Worm (Caenorhabditis elegans) whole organism, L1 larva: ENCODE measurements around the gene str-199.

Experiments
- aha-1 ChIP-seq: fragments of 150-350 bp; optimal IDR thresholded peaks from 2 replicates; lab custom pipeline; 2014; ENCODE audit warnings: missing biosample characterization, missing genetic modification characterization
- alr-1 ChIP-seq: fragments of 200-800 bp; sonication (Bioruptor generic); optimal IDR thresholded peaks from 2 replicates; lab custom pipeline; 2018; ENCODE audit warnings: borderline replicate concordance, mild to moderate bottlenecking, missing genetic modification characterization, missing compliant biosample characterization
- ama-1 ChIP-seq: fragments of 150-350 bp; optimal IDR thresholded peaks from 2 replicates; lab custom pipeline; 2014
- ceh-8 ChIP-seq: fragments of 200-800 bp; sonication (Bioruptor generic); optimal IDR thresholded peaks from 2 replicates; lab custom pipeline; 2018; ENCODE audit warnings: mild to moderate bottlenecking, missing genetic modification characterization, moderate library complexity, missing compliant biosample characterization
- ceh-90 ChIP-seq: sonication (generic microtip); optimal IDR thresholded peaks from 2 replicates; lab custom pipeline; 2016; ENCODE audit warnings: missing genetic modification characterization, missing compliant biosample characterization
- dpl-1 ChIP-seq, 3 experiments: fragments of 150-350 bp in 2 of 3; sonication (generic microtip) in 1 of 3; optimal IDR thresholded peaks; 2 replicates each; lab custom pipeline; 2014 to 2017; ENCODE audit warnings: missing biosample characterization in 3 of 3, missing genetic modification characterization in 3 of 3, missing genetic modification reagents in 3 of 3
- dsc-1 ChIP-seq: sonication (generic microtip); optimal IDR thresholded peaks from 2 replicates; lab custom pipeline; 2016; ENCODE audit warnings: mild to moderate bottlenecking, missing genetic modification characterization, missing compliant biosample characterization
- efl-1 ChIP-seq, 4 experiments: fragments of 150-350 bp; optimal IDR thresholded peaks in 3 of 4; peaks in 1 of 4; 1 replicate in 1 of 4; 2 replicates in 3 of 4; lab custom pipeline; 2014; ENCODE audit warnings: missing biosample characterization in 2 of 4, missing genetic modification characterization in 2 of 4, missing genetic modification reagents in 2 of 4
- efl-3 ChIP-seq: fragments of 200-800 bp; sonication (Bioruptor generic); optimal IDR thresholded peaks from 2 replicates; lab custom pipeline; 2018; ENCODE audit warnings: mild to moderate bottlenecking, missing genetic modification characterization, missing compliant biosample characterization
- egl-27 ChIP-seq, 2 experiments: fragments of 150-350 bp in 1 of 2; sonication (generic microtip); optimal IDR thresholded peaks; 3 replicates each; lab custom pipeline; 2017 to 2018; ENCODE audit warnings: missing biosample characterization in 2 of 2, missing genetic modification characterization in 2 of 2, missing genetic modification reagents in 2 of 2
- elt-2 ChIP-seq: sonication (generic microtip); optimal IDR thresholded peaks from 2 replicates; lab custom pipeline; 2016; ENCODE audit warnings: missing genetic modification characterization, mild to moderate bottlenecking, inconsistent platforms, missing compliant biosample characterization, missing genetic modification reagents
- elt-3 ChIP-seq, 6 experiments: fragments of 150-350 bp in 1 of 6; sonication (generic microtip); optimal IDR thresholded peaks; 2 replicates each; lab custom pipeline; 2017 to 2018; ENCODE audit warnings: missing biosample characterization in 6 of 6, missing genetic modification characterization in 6 of 6, inconsistent platforms in 1 of 6
- ets-5 ChIP-seq: fragments of 200-800 bp; sonication (Bioruptor generic); IDR thresholded peaks from 2 replicates; pipeline ENCODE4 v1.3.6; 2022; ENCODE audit warnings: missing genetic modification characterization, missing compliant biosample characterization
- fkh-8 ChIP-seq: sonication (generic microtip); optimal IDR thresholded peaks from 2 replicates; lab custom pipeline; 2016; ENCODE audit warnings: mild to moderate bottlenecking, missing genetic modification characterization, missing compliant biosample characterization
- fos-1 ChIP-seq: fragments of 150-350 bp; optimal IDR thresholded peaks from 2 replicates; lab custom pipeline; 2014; ENCODE audit warnings: missing biosample characterization, missing genetic modification characterization
- hlh-17 ChIP-seq: fragments of 200-800 bp; sonication (Bioruptor generic); optimal IDR thresholded peaks from 2 replicates; lab custom pipeline; 2018; ENCODE audit warnings: missing genetic modification characterization, mild to moderate bottlenecking, missing compliant biosample characterization, moderate library complexity, borderline replicate concordance
- hpl-2 ChIP-seq: fragments of 150-350 bp; optimal IDR thresholded peaks from 2 replicates; lab custom pipeline; 2014; ENCODE audit warnings: missing biosample characterization, missing genetic modification reagents, missing genetic modification characterization
- irx-1 ChIP-seq: sonication (generic microtip); optimal IDR thresholded peaks from 2 replicates; lab custom pipeline; 2016; ENCODE audit warnings: missing genetic modification characterization, missing compliant biosample characterization
- lin-14 ChIP-seq: fragments of 200-800 bp; sonication (Bioruptor generic); optimal IDR thresholded peaks from 2 replicates; lab custom pipeline; 2018; ENCODE audit warnings: mild to moderate bottlenecking, missing genetic modification characterization, moderate library complexity, missing compliant biosample characterization
- lsy-2 ChIP-seq, 2 experiments: fragments of 150-350 bp; optimal IDR thresholded peaks; 2 replicates each; lab custom pipeline; 2014; ENCODE audit warnings: missing biosample characterization in 2 of 2, missing genetic modification characterization in 2 of 2
- mdl-1 ChIP-seq, 2 experiments: fragments of 150-350 bp; optimal IDR thresholded peaks; 2 replicates each; lab custom pipeline; 2014 to 2017; ENCODE audit warnings: missing biosample characterization in 2 of 2, missing genetic modification characterization in 2 of 2, inconsistent platforms in 1 of 2
- mef-2 ChIP-seq: fragments of 150-350 bp; optimal IDR thresholded peaks from 2 replicates; lab custom pipeline; 2014; ENCODE audit warnings: missing biosample characterization, missing genetic modification characterization
- nhr-11 ChIP-seq: fragments of 150-350 bp; optimal IDR thresholded peaks from 2 replicates; lab custom pipeline; 2014; ENCODE audit warnings: missing biosample characterization, missing genetic modification characterization
- nhr-28 ChIP-seq: fragments of 150-350 bp; optimal IDR thresholded peaks from 2 replicates; lab custom pipeline; 2014; ENCODE audit warnings: missing biosample characterization, missing genetic modification characterization
- nhr-47 ChIP-seq: sonication (generic microtip); optimal IDR thresholded peaks from 2 replicates; lab custom pipeline; 2016; ENCODE audit warnings: mild to moderate bottlenecking, missing genetic modification characterization, moderate library complexity, missing compliant biosample characterization
- nhr-77 ChIP-seq: fragments of 150-350 bp; optimal IDR thresholded peaks from 2 replicates; lab custom pipeline; 2014; ENCODE audit warnings: missing biosample characterization, missing genetic modification characterization
- nhr-84 ChIP-seq: sonication (generic microtip); optimal IDR thresholded peaks from 2 replicates; lab custom pipeline; 2017; ENCODE audit warnings: missing biosample characterization, missing genetic modification characterization
- pqm-1 ChIP-seq: sonication (generic microtip); optimal IDR thresholded peaks from 3 replicates; lab custom pipeline; 2017; ENCODE audit warnings: missing biosample characterization, missing genetic modification characterization
- rnt-1 ChIP-seq: sonication (generic microtip); optimal IDR thresholded peaks from 2 replicates; lab custom pipeline; 2016; ENCODE audit warnings: mild to moderate bottlenecking, missing genetic modification characterization, moderate library complexity, missing compliant biosample characterization
- skn-1 ChIP-seq: fragments of 150-350 bp; optimal IDR thresholded peaks from 2 replicates; lab custom pipeline; 2014; ENCODE audit warnings: missing biosample characterization, missing genetic modification characterization
- snu-23 ChIP-seq: sonication (generic microtip); optimal IDR thresholded peaks from 2 replicates; lab custom pipeline; 2016; ENCODE audit warnings: missing genetic modification characterization, missing compliant biosample characterization
- unc-130 ChIP-seq: fragments of 150-350 bp; optimal IDR thresholded peaks from 2 replicates; lab custom pipeline; 2017; ENCODE audit warnings: missing biosample characterization, missing genetic modification characterization, inconsistent platforms
- unc-62 ChIP-seq: fragments of 150-350 bp; optimal IDR thresholded peaks from 2 replicates; lab custom pipeline; 2014; ENCODE audit warnings: missing biosample characterization, missing genetic modification reagents, missing genetic modification characterization
- unc-86 ChIP-seq: sonication (generic microtip); optimal IDR thresholded peaks from 2 replicates; lab custom pipeline; 2016; ENCODE audit warnings: missing genetic modification characterization, missing compliant biosample characterization
- unc-98 ChIP-seq: fragments of 200-800 bp; sonication (Bioruptor generic); IDR thresholded peaks from 2 replicates; pipeline ENCODE4 v1.3.6; 2022; ENCODE audit warnings: missing genetic modification characterization, missing compliant biosample characterization
- zip-4 ChIP-seq: fragments of 200-800 bp; sonication (Bioruptor generic); optimal IDR thresholded peaks from 2 replicates; lab custom pipeline; 2018; ENCODE audit warnings: mild to moderate bottlenecking, missing genetic modification characterization, moderate library complexity, missing compliant biosample characterization
- ztf-11 ChIP-seq, 2 experiments: sonication (generic microtip); optimal IDR thresholded peaks; 2 replicates each; lab custom pipeline; 2016 to 2017; ENCODE audit warnings: missing genetic modification characterization in 2 of 2, missing biosample characterization in 1 of 2, missing compliant biosample characterization in 1 of 2

The str-199 gene

DNA sequence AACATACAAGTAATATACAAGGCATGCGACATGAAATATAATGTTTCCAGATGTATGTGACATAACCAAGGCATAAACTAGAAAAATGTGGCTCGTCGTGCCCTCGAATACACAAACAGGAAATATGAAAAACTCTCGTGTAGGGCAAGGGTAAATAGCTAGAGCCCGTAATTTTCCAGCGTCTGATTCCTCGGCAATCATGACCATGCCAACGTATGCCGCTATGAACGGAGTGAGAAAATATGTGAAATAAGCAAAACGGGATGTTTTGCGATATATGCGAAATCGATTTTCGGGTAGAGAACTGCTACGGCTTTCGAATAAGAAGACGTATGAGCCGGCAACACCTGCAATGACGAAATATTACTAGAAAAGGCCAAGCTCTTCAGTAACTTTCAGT is 35.1 kb upstream of the str-199 start, which contains the start of gene scl-25:
Gene scl-25, plus strand, starts transcription at position 301 of the 400 bp plus-strand sequence.
- no peak for TF ChIP-seq skn-1
- no peak for TF ChIP-seq rnt-1 (tag; lab: Kevin White, UChicago)
- TF ChIP-seq efl-1 (optimal IDR thresholded peaks at IDR 0.05; lab: Kevin White, UChicago), result no peak
- TF ChIP-seq efl-1 (GFP tag; optimal IDR thresholded peaks at IDR 0.05 in 1 of 2; lab: Kevin White, UChicago), result peak in 1 of 2 experiments; percentile 68

DNA sequence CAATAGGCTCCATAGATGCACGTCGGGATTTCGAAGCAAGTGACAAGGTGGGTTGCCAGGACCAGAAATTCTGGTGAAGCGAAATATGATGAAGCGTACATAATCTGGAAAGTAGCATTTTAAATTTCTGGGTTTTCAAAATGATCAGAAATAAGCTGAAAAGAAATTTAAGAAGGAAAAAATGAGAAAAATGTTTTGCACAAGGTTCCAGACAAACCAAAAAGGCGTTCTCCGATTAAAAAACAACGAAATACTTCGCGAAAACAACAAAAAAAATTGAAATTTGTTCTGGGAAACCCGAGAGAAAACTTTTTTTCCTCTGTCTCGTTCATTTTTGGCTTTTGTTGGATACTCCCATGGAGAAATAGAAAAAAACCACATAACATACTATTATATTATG is 33.0 kb upstream of the str-199 start, which contains the start of gene srh-252:
Gene srh-252, minus strand, starts transcription at position 101 of the 400 bp plus-strand sequence.
- TF ChIP-seq nhr-47 (tag; lab: Kevin White, UChicago) (no peak), unc-62 (GFP tag; lab: Kevin White, UChicago) (no peak), elt-2 (no peak), ztf-11 (tag; optimal IDR thresholded peaks at IDR 0.05; lab: Kevin White, UChicago) (no peak), irx-1 (tag; lab: Kevin White, UChicago) (no peak), nhr-84 (tag; lab: Kevin White, UChicago) (no peak), ama-1 (no peak)

- no peak for TF ChIP-seq nhr-11 (tag; lab: Kevin White, UChicago)
- no peak for TF ChIP-seq unc-62 (GFP tag; lab: Kevin White, UChicago)
- no peak for TF ChIP-seq zip-4 (GFP tag; lab: Kevin White, UChicago)
- TF ChIP-seq unc-86, result no peak
- TF ChIP-seq unc-130 (tag; lab: Kevin White, UChicago), result no peak
- no peak for TF ChIP-seq hpl-2 (GFP tag; lab: Kevin White, UChicago)
- no peak for TF ChIP-seq ceh-90 (tag; lab: Kevin White, UChicago)
- no peak for TF ChIP-seq elt-3 (tag; optimal IDR thresholded peaks at IDR 0.05; lab: Kevin White, UChicago)
- no peak for TF ChIP-seq egl-27 (tag; optimal IDR thresholded peaks at IDR 0.05; lab: Kevin White, UChicago)
- no peak for TF ChIP-seq lin-14
- TF ChIP-seq aha-1 (tag; lab: Kevin White, UChicago), result no peak
- no peak for TF ChIP-seq pqm-1
- no peak for TF ChIP-seq efl-3 (GFP tag; lab: Kevin White, UChicago)
- TF ChIP-seq snu-23 (GFP tag; lab: Kevin White, UChicago), result no peak
- TF ChIP-seq lsy-2 (tag; optimal IDR thresholded peaks at IDR 0.05; lab: Kevin White, UChicago), result no peak
- TF ChIP-seq mdl-1 (tag; optimal IDR thresholded peaks at IDR 0.05; lab: Kevin White, UChicago), result no peak
- TF ChIP-seq alr-1 (tag; lab: Kevin White, UChicago), result no peak
- no peak for TF ChIP-seq unc-98
These were observed 30.0 kb upstream of the str-199 start, which contains the start of gene srh-109 for ce11 chrV:17220345-17220744. Gene srh-109 (minus strand): TSS chrV:17220445.

DNA sequence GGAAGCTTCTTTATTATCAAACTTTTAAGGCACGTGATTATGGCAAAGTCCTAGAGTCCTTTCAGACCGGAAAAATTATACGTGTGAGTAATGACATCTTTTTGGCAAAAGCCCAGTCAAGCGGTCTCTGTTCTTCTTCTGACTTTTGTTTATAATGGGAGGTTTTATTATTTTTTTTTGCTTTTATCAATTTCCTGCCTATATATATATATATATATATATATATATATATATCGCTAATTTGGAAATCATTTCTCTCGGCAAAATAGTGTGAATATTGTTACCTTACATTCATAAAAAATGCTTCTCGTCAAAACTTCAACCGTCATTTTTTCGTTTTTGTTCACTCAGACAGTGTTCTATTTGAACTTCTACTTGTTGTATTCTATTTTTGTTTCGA is 27.4 kb upstream of the str-199 start, which contains the start of gene srbc-62:
Gene srbc-62, plus strand, starts transcription at position 301 of the 400 bp plus-strand sequence.
- TF ChIP-seq fos-1 (no peak), dsc-1 (no peak), mdl-1 (tag; optimal IDR thresholded peaks at IDR 0.05; lab: Kevin White, UChicago) (no peak), nhr-28 (tag; lab: Kevin White, UChicago) (no peak), hlh-17 (GFP tag; lab: Kevin White, UChicago) (no peak), ceh-8 (GFP tag; lab: Kevin White, UChicago) (no peak), mef-2 (tag; lab: Kevin White, UChicago) (no peak)

DNA sequence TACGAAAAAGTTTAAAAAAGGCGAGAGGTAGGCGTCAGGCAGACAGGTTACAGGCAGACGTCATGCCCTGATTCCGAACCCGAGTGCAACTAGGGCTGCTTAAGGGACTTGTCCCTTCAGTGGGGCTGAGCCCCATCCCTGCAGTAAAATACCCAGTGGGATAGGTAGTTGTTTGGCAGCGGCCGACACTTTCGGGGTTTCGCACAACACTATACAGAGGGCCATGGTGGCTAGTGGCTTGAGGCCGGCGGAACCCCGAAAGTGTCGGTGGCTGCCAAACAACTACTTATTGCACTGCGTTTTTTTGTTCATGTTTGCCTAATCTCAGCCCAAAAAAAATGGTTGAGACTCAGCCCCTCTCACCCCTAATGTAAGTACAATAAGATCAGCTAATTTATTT is 25.3 kb upstream of the str-199 start:
- no peak for TF ChIP-seq ets-5
- TF ChIP-seq efl-1 (optimal IDR thresholded peaks at IDR 0.05; lab: Kevin White, UChicago), result no peak
- TF ChIP-seq efl-1 (GFP tag; optimal IDR thresholded peaks at IDR 0.05 in 1 of 2; lab: Kevin White, UChicago), result no peak
- TF ChIP-seq fkh-8 (tag; lab: Kevin White, UChicago), result no peak
- TF ChIP-seq lsy-2 (tag; optimal IDR thresholded peaks at IDR 0.05; lab: Kevin White, UChicago), result no peak
- TF ChIP-seq nhr-77 (tag; lab: Kevin White, UChicago), result no peak
- no peak for TF ChIP-seq dpl-1 (GFP tag; optimal IDR thresholded peaks at IDR 0.05; lab: Kevin White, UChicago)
